Fruit fly (Drosophila melanogaster) whole organism, pupa: ENCODE results near the gene x16.

Experiments
- CG10348 ChIP-seq: fragments of 200-800 bp; sonication (Bioruptor generic); IDR thresholded peaks from 2 replicates; pipeline ENCODE4 v1.3.6; 2022; ENCODE audit warnings: missing biosample characterization, missing genetic modification characterization
- CG14655 ChIP-seq: fragments of 200-800 bp; sonication (Bioruptor generic); optimal IDR thresholded peaks from 3 replicates; lab custom pipeline; 2017; ENCODE audit warnings: mild to moderate bottlenecking, missing biosample characterization, missing genetic modification reagents, missing genetic modification characterization
- CG8159 ChIP-seq: fragments of 200-800 bp; sonication (Bioruptor generic); optimal IDR thresholded peaks from 3 replicates; lab custom pipeline; 2018; ENCODE audit warnings: missing biosample characterization, mild to moderate bottlenecking, missing genetic modification characterization, moderate library complexity
- Ets98B ChIP-seq: fragments of 200-800 bp; sonication (Bioruptor generic); IDR thresholded peaks from 2 replicates; pipeline ENCODE4 v1.3.6; 2022; ENCODE audit warnings: missing biosample characterization, missing genetic modification characterization
- gl ChIP-seq: fragments of 200-800 bp; sonication (Bioruptor generic); optimal IDR thresholded peaks from 2 replicates; lab custom pipeline; 2018; ENCODE audit warnings: missing biosample characterization, mild to moderate bottlenecking, missing genetic modification characterization

DNA sequence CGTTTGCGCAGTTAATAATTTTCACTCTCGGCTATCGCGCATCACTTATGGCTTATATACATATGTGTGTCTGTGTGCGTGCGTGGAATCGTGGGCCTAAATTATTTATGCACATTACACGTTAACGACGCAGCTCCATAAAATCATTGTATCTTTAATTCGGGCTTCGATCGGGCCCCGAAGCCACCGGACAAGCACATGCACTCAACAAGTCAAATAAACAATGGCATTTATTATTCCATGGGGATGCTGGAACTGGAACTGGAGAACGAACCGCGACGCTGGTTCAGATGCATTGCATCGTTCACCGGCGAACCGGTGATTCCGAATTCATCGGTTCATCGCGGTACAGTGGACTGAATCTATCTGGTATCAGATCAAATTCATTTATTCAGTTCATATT lies 28.5 kb upstream of the x16 start, which contains the start of gene ihog:
- TF ChIP-seq Ets98B (GFP tag; lab: Robert Waterston, UW) (no peak), CG10348 (GFP tag; lab: Robert Waterston, UW) (no peak), CG14655 (GFP tag; lab: Kevin White, UChicago) (no peak), gl (no peak), CG8159 (tag; lab: Kevin White, UChicago) (no peak)
